Fruit fly (Drosophila melanogaster) whole organism, prepupa: Measurements from ENCODE around the gene CG14563.
A peak's percentile ranks its signal among the peaks of the same experiment; 100 is the strongest.

Experiments
- Blimp-1 ChIP-seq: fragments of 200-800 bp; sonication (Bioruptor generic); optimal IDR thresholded peaks from 3 replicates; lab custom pipeline; 2017; ENCODE audit warnings: missing biosample characterization, missing genetic modification characterization, mild to moderate bottlenecking, moderate library complexity, missing genetic modification reagents
- CG10631 ChIP-seq: fragments of 200-800 bp; sonication (Bioruptor generic); optimal IDR thresholded peaks from 2 replicates; lab custom pipeline; 2016; ENCODE audit warnings: missing biosample characterization, missing genetic modification characterization
- CG11294 ChIP-seq: fragments of 200-800 bp; sonication (Bioruptor generic); IDR thresholded peaks from 2 replicates; pipeline ENCODE4 v1.3.6; 2022; ENCODE audit warnings: missing biosample characterization, missing genetic modification characterization
- CG1621 ChIP-seq: fragments of 200-800 bp; sonication (Bioruptor generic); optimal IDR thresholded peaks from 3 replicates; lab custom pipeline; 2018; ENCODE audit warnings: missing biosample characterization, mild to moderate bottlenecking, missing genetic modification characterization
- CG16779 ChIP-seq: fragments of 200-800 bp; sonication (Bioruptor generic); optimal IDR thresholded peaks from 3 replicates; lab custom pipeline; 2017; ENCODE audit warnings: missing biosample characterization, mild to moderate bottlenecking, missing genetic modification characterization
- CG3032 ChIP-seq: fragments of 200-800 bp; optimal IDR thresholded peaks from 2 replicates; lab custom pipeline; 2019; ENCODE audit warnings: missing biosample characterization, mild to moderate bottlenecking, missing genetic modification characterization, moderate library complexity
- CG31627 ChIP-seq: fragments of 200-800 bp; sonication (Bioruptor generic); optimal IDR thresholded peaks from 3 replicates; lab custom pipeline; 2016; ENCODE audit warnings: missing biosample characterization, missing genetic modification characterization
- CG32006 ChIP-seq: fragments of 200-800 bp; sonication (Bioruptor generic); optimal IDR thresholded peaks from 3 replicates; lab custom pipeline; 2017; ENCODE audit warnings: missing biosample characterization, mild to moderate bottlenecking, missing genetic modification characterization
- CG4318 ChIP-seq: fragments of 200-800 bp; sonication (Bioruptor generic); optimal IDR thresholded peaks from 3 replicates; lab custom pipeline; 2017; ENCODE audit warnings: missing biosample characterization, mild to moderate bottlenecking, missing genetic modification characterization
- CG6163 ChIP-seq: fragments of 200-800 bp; sonication (Bioruptor generic); IDR thresholded peaks from 3 replicates; pipeline ENCODE4 v1.3.6; 2022; ENCODE audit warnings: missing biosample characterization, missing genetic modification characterization
- CG6276 ChIP-seq: fragments of 200-800 bp; sonication (Bioruptor generic); optimal IDR thresholded peaks from 2 replicates; lab custom pipeline; 2017; ENCODE audit warnings: missing biosample characterization, mild to moderate bottlenecking, missing genetic modification characterization
- CG6792 ChIP-seq: fragments of 200-800 bp; sonication (Bioruptor generic); optimal IDR thresholded peaks from 3 replicates; lab custom pipeline; 2016; ENCODE audit warnings: missing biosample characterization, missing genetic modification characterization
- CG6808 ChIP-seq: fragments of 200-800 bp; sonication (Bioruptor generic); optimal IDR thresholded peaks from 3 replicates; lab custom pipeline; 2017; ENCODE audit warnings: missing biosample characterization, missing genetic modification characterization, mild to moderate bottlenecking, moderate library complexity, missing genetic modification reagents
- CG7368 ChIP-seq: fragments of 200-800 bp; sonication (Bioruptor generic); optimal IDR thresholded peaks from 3 replicates; lab custom pipeline; 2016; ENCODE audit warnings: missing biosample characterization, missing genetic modification characterization
- CG8119 ChIP-seq: fragments of 200-800 bp; sonication (Bioruptor generic); IDR thresholded peaks from 3 replicates; pipeline ENCODE4 v1.3.6; 2022; ENCODE audit warnings: missing biosample characterization, missing genetic modification characterization
- CG8632 ChIP-seq: fragments of 200-800 bp; sonication (Bioruptor generic); optimal IDR thresholded peaks from 3 replicates; lab custom pipeline; 2016; ENCODE audit warnings: missing biosample characterization, missing genetic modification characterization
- Eip78C ChIP-seq: fragments of 200-800 bp; sonication (Bioruptor generic); peaks from one replicate; lab custom pipeline; 2016; ENCODE audit warnings: missing biosample characterization, missing genetic modification characterization
- Ets21C ChIP-seq: fragments of 200-800 bp; sonication (Bioruptor generic); optimal IDR thresholded peaks from 3 replicates; lab custom pipeline; 2016; ENCODE audit warnings: missing biosample characterization, missing genetic modification characterization
- Ets96B ChIP-seq: fragments of 200-800 bp; optimal IDR thresholded peaks from 2 replicates; lab custom pipeline; 2019; ENCODE audit warnings: missing biosample characterization, mild to moderate bottlenecking, missing genetic modification characterization, moderate library complexity
- Gug ChIP-seq: fragments of 200-800 bp; sonication (Bioruptor generic); IDR thresholded peaks from 2 replicates; pipeline ENCODE4 v1.3.6; 2022; ENCODE audit warnings: missing biosample characterization, missing genetic modification characterization
- Hr39 ChIP-seq: fragments of 200-800 bp; sonication (Bioruptor generic); optimal IDR thresholded peaks from 2 replicates; lab custom pipeline; 2016; ENCODE audit warnings: missing biosample characterization, missing genetic modification characterization
- Hr4 ChIP-seq: fragments of 200-800 bp; sonication (Bioruptor generic); optimal IDR thresholded peaks from 3 replicates; lab custom pipeline; 2016; ENCODE audit warnings: missing biosample characterization, missing genetic modification characterization
- Lpt ChIP-seq: fragments of 200-800 bp; sonication (Bioruptor generic); optimal IDR thresholded peaks from 3 replicates; lab custom pipeline; 2016; ENCODE audit warnings: missing biosample characterization, missing genetic modification characterization
- Met ChIP-seq: fragments of 200-800 bp; sonication (Bioruptor generic); optimal IDR thresholded peaks from 3 replicates; lab custom pipeline; 2016; ENCODE audit warnings: missing biosample characterization, missing genetic modification characterization
- Smox ChIP-seq: fragments of 200-800 bp; sonication (Bioruptor generic); optimal IDR thresholded peaks from 3 replicates; lab custom pipeline; 2016; ENCODE audit warnings: missing biosample characterization, missing genetic modification characterization
- Sox14 ChIP-seq: fragments of 200-800 bp; sonication (Bioruptor generic); optimal IDR thresholded peaks from 3 replicates; lab custom pipeline; 2016; ENCODE audit warnings: missing biosample characterization, missing genetic modification characterization
- Sox15 ChIP-seq: fragments of 200-800 bp; sonication (Bioruptor generic); optimal IDR thresholded peaks from 3 replicates; lab custom pipeline; 2016; ENCODE audit warnings: missing biosample characterization, missing genetic modification characterization
- acj6 ChIP-seq: fragments of 200-800 bp; sonication (Bioruptor generic); optimal IDR thresholded peaks from 3 replicates; lab custom pipeline; 2016; ENCODE audit warnings: missing biosample characterization, missing genetic modification characterization
- cyc ChIP-seq: fragments of 200-800 bp; sonication (Bioruptor generic); optimal IDR thresholded peaks from 3 replicates; lab custom pipeline; 2016; ENCODE audit warnings: missing biosample characterization, missing genetic modification characterization
- dac ChIP-seq: fragments of 200-800 bp; sonication (Bioruptor generic); optimal IDR thresholded peaks from 2 replicates; lab custom pipeline; 2017; ENCODE audit warnings: missing biosample characterization, mild to moderate bottlenecking, missing genetic modification characterization
- dsx ChIP-seq: fragments of 200-800 bp; optimal IDR thresholded peaks from 3 replicates; lab custom pipeline; 2019; ENCODE audit warnings: missing biosample characterization, mild to moderate bottlenecking, missing genetic modification characterization, moderate library complexity; ENCODE audit not compliant: poor library complexity, severe bottlenecking
- eg ChIP-seq: fragments of 200-800 bp; sonication (Bioruptor generic); IDR thresholded peaks from 3 replicates; pipeline ENCODE4 v1.3.6; 2022; ENCODE audit warnings: missing biosample characterization, missing genetic modification characterization
- esn ChIP-seq: fragments of 200-800 bp; sonication (Bioruptor generic); optimal IDR thresholded peaks from 2 replicates; lab custom pipeline; 2016; ENCODE audit warnings: missing biosample characterization, mild to moderate bottlenecking, missing genetic modification characterization, moderate library complexity
- fd59A ChIP-seq: fragments of 200-800 bp; sonication (Bioruptor generic); optimal IDR thresholded peaks from 2 replicates; lab custom pipeline; 2017; ENCODE audit warnings: missing biosample characterization, mild to moderate bottlenecking, missing genetic modification characterization, missing genetic modification reagents
- fd85E ChIP-seq: fragments of 200-800 bp; sonication (Bioruptor generic); optimal IDR thresholded peaks from 3 replicates; lab custom pipeline; 2016; ENCODE audit warnings: missing biosample characterization, missing genetic modification characterization
- fkh ChIP-seq: fragments of 200-800 bp; sonication (Bioruptor generic); optimal IDR thresholded peaks from 3 replicates; lab custom pipeline; 2017; ENCODE audit warnings: missing biosample characterization, mild to moderate bottlenecking, missing genetic modification characterization, moderate library complexity
- net ChIP-seq: fragments of 200-800 bp; sonication (Bioruptor generic); optimal IDR thresholded peaks from 3 replicates; lab custom pipeline; 2016; ENCODE audit warnings: missing biosample characterization, missing genetic modification characterization
- salr ChIP-seq, 2 experiments: fragments of 200-800 bp; sonication (Bioruptor generic); optimal IDR thresholded peaks; 3 replicates each; lab custom pipeline; 2016 to 2018; ENCODE audit warnings: missing biosample characterization in 2 of 2, missing genetic modification characterization in 2 of 2, mild to moderate bottlenecking in 1 of 2
- ss ChIP-seq, 2 experiments: fragments of 200-800 bp; sonication (Bioruptor generic); optimal IDR thresholded peaks; 2 replicates in 1 of 2; 3 replicates in 1 of 2; lab custom pipeline; 2017 to 2018; ENCODE audit warnings: mild to moderate bottlenecking in 2 of 2, missing biosample characterization in 2 of 2, missing genetic modification characterization in 2 of 2, moderate library complexity in 1 of 2
- svp ChIP-seq: fragments of 200-800 bp; sonication (Bioruptor generic); peaks from one replicate; lab custom pipeline; 2016; ENCODE audit warnings: missing biosample characterization, missing genetic modification characterization
- topi ChIP-seq: fragments of 200-800 bp; sonication (Bioruptor generic); optimal IDR thresholded peaks from 3 replicates; lab custom pipeline; 2016; ENCODE audit warnings: missing biosample characterization, missing genetic modification characterization

CG14563 gene

DNA sequence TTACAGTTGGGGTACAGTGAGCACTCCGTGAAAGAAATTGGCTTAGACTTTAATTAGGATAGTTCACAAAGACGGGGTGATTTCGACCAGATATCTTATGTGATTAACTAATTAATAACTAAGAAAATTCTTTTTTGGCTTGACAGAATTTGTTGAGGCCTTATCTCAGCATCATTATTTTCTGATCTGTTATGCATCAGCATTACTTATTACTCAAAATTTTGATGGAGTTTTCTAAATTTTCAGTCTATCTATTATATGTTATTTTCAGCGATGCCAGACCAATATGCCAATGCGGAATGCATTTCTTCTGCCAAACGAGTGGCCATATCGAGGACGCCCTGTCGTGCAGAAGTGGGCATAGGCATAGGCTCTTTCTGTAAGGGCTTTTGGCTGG lies 41.4 kb upstream of the CG14563 start (continued):
- TF ChIP-seq dsx (no peak), topi (GFP tag; lab: Kevin White, UChicago) (peak; percentile 77), fd59A (peak; percentile 88), Ets96B (peak; percentile 86), CG6163 (GFP tag; lab: Robert Waterston, UW) (peak; percentile 32; the same call in 1 of the 3 replicates), CG16779 (tag; lab: Kevin White, UChicago) (peak; percentile 70), esn (peak; percentile 83), Met (GFP tag; lab: Kevin White, UChicago) (peak; percentile 80), fd85E (GFP tag; lab: Kevin White, UChicago) (peak; percentile 27), CG3032 (tag; lab: Kevin White, UChicago) (peak; percentile 83), Sox14 (GFP tag; lab: Kevin White, UChicago) (peak; percentile 88)

- TF ChIP-seq Lpt (GFP tag; lab: Kevin White, UChicago) (peak; percentile 36), fkh (GFP tag; lab: Kevin White, UChicago) (no peak), CG6163 (GFP tag; lab: Robert Waterston, UW) (peak; percentile 52; the same call in 2 of the 3 replicates), esn (no peak), dsx (peak; percentile 97), svp (GFP tag; lab: Kevin White, UChicago) (peak; percentile 84)
Measured at dm6 chr3L:21883011-21883618, 40.9 kb upstream of the CG14563 start.

DNA sequence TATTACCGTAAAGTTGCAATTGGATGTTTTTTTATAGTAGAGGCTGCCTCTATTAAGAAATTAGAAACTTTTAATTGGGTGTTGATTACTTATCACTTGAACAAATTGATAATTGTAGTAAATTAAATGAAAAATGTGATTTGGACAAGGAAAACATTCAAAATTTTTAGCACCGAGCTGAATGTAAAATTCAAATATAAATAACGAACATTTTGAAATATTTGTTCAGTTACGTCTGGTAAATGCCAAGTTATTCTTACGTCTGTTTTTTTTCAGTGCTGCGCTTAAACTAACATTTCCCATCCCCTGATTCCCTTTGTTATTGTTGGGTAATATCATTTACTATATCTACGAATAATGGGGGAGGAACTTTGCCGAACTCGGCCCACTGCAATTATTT lies 39.9 kb upstream of the CG14563 start:
- TF ChIP-seq Hr4 (GFP tag; lab: Kevin White, UChicago) (peak; percentile 12), svp (GFP tag; lab: Kevin White, UChicago) (peak; percentile 34), eg (GFP tag; lab: Robert Waterston, UW) (no peak), Sox15 (no peak), CG7368 (GFP tag; lab: Kevin White, UChicago) (no peak), Met (GFP tag; lab: Kevin White, UChicago) (peak; percentile 7), Eip78C (peak; percentile 81)

- peak; percentile 98 for TF ChIP-seq Ets21C (GFP tag; lab: Kevin White, UChicago)
- peak; percentile 89 for TF ChIP-seq Blimp-1 (GFP tag; lab: Kevin White, UChicago)
- peak; percentile 97 for TF ChIP-seq CG8632 (GFP tag; lab: Kevin White, UChicago)
- peak; percentile 80 for TF ChIP-seq fkh (GFP tag; lab: Kevin White, UChicago)
- peak; percentile 92 for TF ChIP-seq fd59A
- TF ChIP-seq Hr4 (GFP tag; lab: Kevin White, UChicago): peak; percentile 97
- TF ChIP-seq Ets96B: peak; percentile 95
- TF ChIP-seq CG6808 (GFP tag; lab: Kevin White, UChicago): peak; percentile 90
- TF ChIP-seq CG10631 (GFP tag; lab: Kevin White, UChicago): peak; percentile 96
- peak; percentile 99 for TF ChIP-seq Sox14 (GFP tag; lab: Kevin White, UChicago)
- peak; percentile 98 for TF ChIP-seq topi (GFP tag; lab: Kevin White, UChicago)
- TF ChIP-seq CG6792: peak; percentile 99
- peak; percentile 95 for TF ChIP-seq CG1621 (tag; lab: Kevin White, UChicago)
- peak; percentile 99 for TF ChIP-seq CG31627 (GFP tag; lab: Kevin White, UChicago)
- TF ChIP-seq Hr39 (GFP tag; lab: Kevin White, UChicago): peak; percentile 99
- peak; percentile 92 for TF ChIP-seq dac (GFP tag; lab: Kevin White, UChicago)
- TF ChIP-seq Lpt (GFP tag; lab: Kevin White, UChicago): peak; percentile 92
- TF ChIP-seq acj6 (GFP tag; lab: Kevin White, UChicago): peak; percentile 98
- TF ChIP-seq Smox (GFP tag; lab: Kevin White, UChicago): peak; percentile 98
- TF ChIP-seq Gug (GFP tag; lab: Robert Waterston, UW): peak; percentile 97
- TF ChIP-seq CG4318: peak; percentile 86
- peak; percentile 98 for TF ChIP-seq Met (GFP tag; lab: Kevin White, UChicago)
- TF ChIP-seq cyc (GFP tag; lab: Kevin White, UChicago): peak; percentile 99
- peak; percentile 98 for TF ChIP-seq Sox15
- peak; percentile 95 for TF ChIP-seq CG3032 (tag; lab: Kevin White, UChicago)
- peak; percentile 92 for TF ChIP-seq CG16779 (tag; lab: Kevin White, UChicago)
- TF ChIP-seq salr (GFP tag; optimal IDR thresholded peaks at IDR 0.05; lab: Kevin White, UChicago): peak; percentile 85 to 94
- peak; percentile 99 for TF ChIP-seq svp (GFP tag; lab: Kevin White, UChicago)
- peak; percentile 96 for TF ChIP-seq CG8119 (GFP tag; lab: Robert Waterston, UW)
- TF ChIP-seq CG6163 (GFP tag; lab: Robert Waterston, UW): peak; percentile 99
- TF ChIP-seq CG11294 (GFP tag; lab: Robert Waterston, UW): peak; percentile 98
- peak; percentile 98 for TF ChIP-seq net (GFP tag; lab: Kevin White, UChicago)
- TF ChIP-seq CG32006 (GFP tag; lab: Kevin White, UChicago): peak; percentile 96
- peak; percentile 99 for TF ChIP-seq CG7368 (GFP tag; lab: Kevin White, UChicago)
- peak; percentile 85 to 94 for TF ChIP-seq ss (GFP tag; optimal IDR thresholded peaks at IDR 0.05; lab: Kevin White, UChicago)
- peak; percentile 89 for TF ChIP-seq dsx
- peak; percentile 89 for TF ChIP-seq CG6276 (GFP tag; lab: Kevin White, UChicago)
Measured at dm6 chr3L:21880398-21880810, 38.2 kb upstream of the CG14563 start.
